Worm (Caenorhabditis elegans) whole organism, early embryonic: ENCODE data around the gene BE0003N10.6.

ENCODE experiments used
- B0310.2 ChIP-seq: sonication (generic microtip); optimal IDR thresholded peaks from 2 replicates; lab custom pipeline; 2016; ENCODE audit warnings: mild to moderate bottlenecking, missing genetic modification characterization, missing compliant biosample characterization
- F13C5.2 ChIP-seq: sonication (generic microtip); optimal IDR thresholded peaks from 2 replicates; lab custom pipeline; 2017; ENCODE audit warnings: mild to moderate bottlenecking, missing genetic modification characterization, inconsistent platforms, missing compliant biosample characterization
- aly-1 ChIP-seq: sonication (generic microtip); optimal IDR thresholded peaks from 2 replicates; lab custom pipeline; 2016; ENCODE audit warnings: missing genetic modification characterization, missing compliant biosample characterization
- ama-1 ChIP-seq: fragments of 150-350 bp; optimal IDR thresholded peaks from 2 replicates; lab custom pipeline; 2014
- ceh-13 ChIP-seq: fragments of 200-800 bp; sonication (Bioruptor generic); optimal IDR thresholded peaks from 2 replicates; lab custom pipeline; 2018; ENCODE audit warnings: mild to moderate bottlenecking, missing genetic modification characterization, missing compliant biosample characterization
- ceh-36 ChIP-seq: sonication (generic microtip); optimal IDR thresholded peaks from 2 replicates; lab custom pipeline; 2016; ENCODE audit warnings: missing genetic modification characterization, inconsistent platforms, missing compliant biosample characterization
- ets-7 ChIP-seq: sonication (generic microtip); optimal IDR thresholded peaks from 2 replicates; lab custom pipeline; 2016; ENCODE audit warnings: missing genotype, missing genetic modification characterization, missing compliant biosample characterization
- flt-1 ChIP-seq: fragments of 200-800 bp; sonication (Bioruptor generic); IDR thresholded peaks from 2 replicates; pipeline ENCODE4 v1.3.6; 2022; ENCODE audit warnings: missing genetic modification characterization, missing compliant biosample characterization
- hmbx-1 ChIP-seq: sonication (generic microtip); optimal IDR thresholded peaks from 2 replicates; lab custom pipeline; 2016; ENCODE audit warnings: mild to moderate bottlenecking, missing genetic modification characterization, missing compliant biosample characterization
- hmg-4 ChIP-seq: fragments of 200-800 bp; sonication (Bioruptor generic); optimal IDR thresholded peaks from 2 replicates; lab custom pipeline; 2018; ENCODE audit warnings: mild to moderate bottlenecking, missing genetic modification characterization, missing compliant biosample characterization
- hnd-1 ChIP-seq: sonication (generic microtip); optimal IDR thresholded peaks from 2 replicates; lab custom pipeline; 2016; ENCODE audit warnings: missing genetic modification characterization, missing compliant biosample characterization
- pes-1 ChIP-seq: fragments of 200-800 bp; sonication (Bioruptor generic); IDR thresholded peaks from 2 replicates; pipeline ENCODE4 v1.3.6; 2022; ENCODE audit warnings: missing genetic modification reagents, missing genetic modification characterization, missing compliant biosample characterization
- scrt-1 ChIP-seq: fragments of 200-800 bp; sonication (Bioruptor generic); IDR thresholded peaks from 2 replicates; pipeline ENCODE4 v1.3.6; 2022; ENCODE audit warnings: missing genetic modification characterization, missing compliant biosample characterization
- sea-1 ChIP-seq: fragments of 200-800 bp; sonication (Bioruptor generic); conservative IDR thresholded peaks from 2 replicates; pipeline ENCODE4 v1.3.6; 2022; ENCODE audit warnings: missing genetic modification characterization, missing compliant biosample characterization
- tbx-11 ChIP-seq: fragments of 200-800 bp; sonication (Bioruptor generic); IDR thresholded peaks from 2 replicates; pipeline ENCODE4 v1.3.6; 2022; ENCODE audit warnings: missing genetic modification characterization, missing compliant biosample characterization
- tbx-37 ChIP-seq: fragments of 200-800 bp; sonication (Bioruptor generic); conservative IDR thresholded peaks from 2 replicates; pipeline ENCODE4 v1.3.6; 2022; ENCODE audit warnings: missing genetic modification reagents, missing genetic modification characterization, missing compliant biosample characterization
- tra-4 ChIP-seq: sonication (generic microtip); optimal IDR thresholded peaks from 2 replicates; lab custom pipeline; 2017; ENCODE audit warnings: missing genetic modification characterization, missing compliant biosample characterization

Gene BE0003N10.6

ce11 chrIII:1074152-1074551, 14.3 kb upstream of the BE0003N10.6 start:
- TF ChIP-seq hmbx-1 (tag; lab: Kevin White, UChicago): no peak
- no peak for TF ChIP-seq ama-1 (lab: Kevin White, UChicago)
- TF ChIP-seq ets-7: no peak
- no peak for TF ChIP-seq scrt-1 (GFP tag; lab: Robert Waterston, UW)
- TF ChIP-seq aly-1: no peak
- no peak for TF ChIP-seq flt-1 (GFP tag; lab: Robert Waterston, UW)
- TF ChIP-seq pes-1: no peak
- no peak for TF ChIP-seq hnd-1
- TF ChIP-seq hmg-4 (GFP tag; lab: Kevin White, UChicago): no peak
- TF ChIP-seq F13C5.2 (tag; lab: Kevin White, UChicago): no peak
- TF ChIP-seq tra-4 (tag; lab: Kevin White, UChicago): no peak
- no peak for TF ChIP-seq tbx-37 (GFP tag; lab: Robert Waterston, UW)
- TF ChIP-seq ceh-13 (GFP tag; lab: Kevin White, UChicago): no peak
- TF ChIP-seq tbx-11 (GFP tag; lab: Robert Waterston, UW): no peak
- no peak for TF ChIP-seq ceh-36

ce11 chrIII:1058881-1059280, 980 bp downstream of the BE0003N10.6 start:
- TF ChIP-seq ceh-36: no peak
- no peak for TF ChIP-seq tbx-11 (GFP tag; lab: Robert Waterston, UW)
- no peak for TF ChIP-seq pes-1
- no peak for TF ChIP-seq tra-4 (tag; lab: Kevin White, UChicago)
- no peak for TF ChIP-seq flt-1 (GFP tag; lab: Robert Waterston, UW)
- no peak for TF ChIP-seq scrt-1 (GFP tag; lab: Robert Waterston, UW)
- TF ChIP-seq ets-7: no peak
- no peak for TF ChIP-seq ama-1 (lab: Kevin White, UChicago)
- no peak for TF ChIP-seq hnd-1
- TF ChIP-seq hmbx-1 (tag; lab: Kevin White, UChicago): no peak
- TF ChIP-seq aly-1: no peak
- TF ChIP-seq tbx-37 (GFP tag; lab: Robert Waterston, UW): no peak
- no peak for TF ChIP-seq ceh-13 (GFP tag; lab: Kevin White, UChicago)
- TF ChIP-seq B0310.2: no peak
- TF ChIP-seq sea-1 (GFP tag; lab: Robert Waterston, UW): no peak
- no peak for TF ChIP-seq F13C5.2 (tag; lab: Kevin White, UChicago)
- TF ChIP-seq hmg-4 (GFP tag; lab: Kevin White, UChicago): no peak

ce11 chrIII:1058074-1058473, 1.8 kb downstream of the BE0003N10.6 start:
- TF ChIP-seq aly-1 (no peak), flt-1 (GFP tag; lab: Robert Waterston, UW) (no peak), B0310.2 (no peak), hmbx-1 (tag; lab: Kevin White, UChicago) (no peak)

ce11 chrIII:1054096-1054495, 5.8 kb downstream of the BE0003N10.6 start:
- TF ChIP-seq hmg-4 (GFP tag; lab: Kevin White, UChicago) (peak; percentile 56), B0310.2 (no peak)

- TF ChIP-seq ceh-36 (no peak), ets-7 (no peak), pes-1 (no peak), hmbx-1 (tag; lab: Kevin White, UChicago) (no peak), ama-1 (lab: Kevin White, UChicago) (no peak), tbx-37 (GFP tag; lab: Robert Waterston, UW) (no peak), F13C5.2 (tag; lab: Kevin White, UChicago) (no peak), ceh-13 (GFP tag; lab: Kevin White, UChicago) (no peak), sea-1 (GFP tag; lab: Robert Waterston, UW) (no peak), scrt-1 (GFP tag; lab: Robert Waterston, UW) (no peak), hmg-4 (GFP tag; lab: Kevin White, UChicago) (no peak)
These were observed 6.8 kb downstream of the BE0003N10.6 start, which contains the start of gene fbxo-11.2 for ce11 chrIII:1053067-1053466. Gene fbxo-11.2 (minus strand): TSS chrIII:1053242.

- TF ChIP-seq tbx-11 (GFP tag; lab: Robert Waterston, UW) (no peak), flt-1 (GFP tag; lab: Robert Waterston, UW) (no peak), ceh-36 (peak; percentile 90), B0310.2 (no peak), ama-1 (lab: Kevin White, UChicago) (no peak)
These were observed 7.6 kb downstream of the BE0003N10.6 start for ce11 chrIII:1052291-1052690.

ce11 chrIII:1051877-1052276, 8.0 kb downstream of the BE0003N10.6 start:
- TF ChIP-seq scrt-1 (GFP tag; lab: Robert Waterston, UW) (no peak), hmg-4 (GFP tag; lab: Kevin White, UChicago) (no peak), ama-1 (lab: Kevin White, UChicago) (no peak), tbx-11 (GFP tag; lab: Robert Waterston, UW) (no peak), sea-1 (GFP tag; lab: Robert Waterston, UW) (no peak), pes-1 (no peak), B0310.2 (no peak), F13C5.2 (tag; lab: Kevin White, UChicago) (no peak), ets-7 (no peak), aly-1 (no peak), ceh-13 (GFP tag; lab: Kevin White, UChicago) (no peak), tra-4 (tag; lab: Kevin White, UChicago) (no peak), tbx-37 (GFP tag; lab: Robert Waterston, UW) (no peak), ceh-36 (no peak)

- no peak for TF ChIP-seq ceh-36
- TF ChIP-seq hmbx-1 (tag; lab: Kevin White, UChicago): no peak
- TF ChIP-seq B0310.2: no peak
- TF ChIP-seq ets-7: no peak
- no peak for TF ChIP-seq tbx-37 (GFP tag; lab: Robert Waterston, UW)
- no peak for TF ChIP-seq aly-1
- TF ChIP-seq pes-1: no peak
These were observed 16.1 kb downstream of the BE0003N10.6 start for ce11 chrIII:1043790-1044189.
